Fruit fly (Drosophila melanogaster): ENCODE measurements around the gene dl.

DNA sequence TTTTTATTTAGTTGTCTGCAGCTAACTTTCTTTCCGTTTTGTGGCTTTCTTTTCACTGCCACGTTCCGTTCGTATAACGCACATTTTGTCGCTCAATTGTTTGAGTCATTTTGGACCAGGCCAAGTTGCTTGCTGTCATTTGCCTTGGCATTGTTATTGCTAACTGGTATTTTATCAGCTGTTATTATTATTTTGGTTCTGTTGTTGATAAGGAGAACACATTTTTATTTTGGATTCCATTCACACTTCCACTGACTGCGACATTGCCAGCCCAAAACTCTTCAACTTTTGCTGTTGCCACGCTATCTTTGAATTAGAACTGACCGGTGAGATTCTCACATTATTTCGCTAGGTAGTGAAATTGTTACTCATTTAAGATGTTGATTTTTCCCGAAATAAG is 59.4 kb downstream of the dl start:
- TF ChIP-seq Side (GFP tag; optimal IDR thresholded peaks at IDR 0.05) (no peak), HLHmδ (GFP tag; optimal IDR thresholded peaks at IDR 0.05) (no peak)
